Worm (Caenorhabditis elegans) whole organism, mixed stage, embryonic: Measurements from ENCODE around the gene ddo-2.

ENCODE experiments used
- bed-3 ChIP-seq: fragments of 200-800 bp; sonication (Bioruptor generic); optimal IDR thresholded peaks from 3 replicates; lab custom pipeline; 2018; ENCODE audit warnings: mild to moderate bottlenecking, missing genetic modification characterization, moderate library complexity, missing compliant biosample characterization
- elt-3 ChIP-seq: fragments of 150-350 bp; optimal IDR thresholded peaks from 2 replicates; lab custom pipeline; 2014; ENCODE audit warnings: missing biosample characterization, missing genetic modification characterization
- mep-1 ChIP-seq: fragments of 150-350 bp; optimal IDR thresholded peaks from 2 replicates; lab custom pipeline; 2017; ENCODE audit warnings: missing biosample characterization, missing genetic modification reagents, missing genetic modification characterization, inconsistent platforms
- nhr-12 ChIP-seq: fragments of 150-350 bp; optimal IDR thresholded peaks from 2 replicates; lab custom pipeline; 2014; ENCODE audit warnings: missing biosample characterization, missing genetic modification characterization
- nhr-237 ChIP-seq: fragments of 150-350 bp; optimal IDR thresholded peaks from 2 replicates; lab custom pipeline; 2014; ENCODE audit warnings: missing biosample characterization, missing genetic modification characterization
- nhr-76 ChIP-seq: sonication (generic microtip); optimal IDR thresholded peaks from 2 replicates; lab custom pipeline; 2017; ENCODE audit warnings: missing biosample characterization, missing genetic modification characterization
- pha-4 ChIP-seq: fragments of 150-350 bp; optimal IDR thresholded peaks from 2 replicates; lab custom pipeline; 2018; ENCODE audit warnings: missing biosample characterization, missing genetic modification reagents, missing genetic modification characterization
- unc-62 ChIP-seq: fragments of 150-350 bp; optimal IDR thresholded peaks from 2 replicates; lab custom pipeline; 2014; ENCODE audit warnings: missing biosample characterization, missing genetic modification reagents, missing genetic modification characterization

DNA sequence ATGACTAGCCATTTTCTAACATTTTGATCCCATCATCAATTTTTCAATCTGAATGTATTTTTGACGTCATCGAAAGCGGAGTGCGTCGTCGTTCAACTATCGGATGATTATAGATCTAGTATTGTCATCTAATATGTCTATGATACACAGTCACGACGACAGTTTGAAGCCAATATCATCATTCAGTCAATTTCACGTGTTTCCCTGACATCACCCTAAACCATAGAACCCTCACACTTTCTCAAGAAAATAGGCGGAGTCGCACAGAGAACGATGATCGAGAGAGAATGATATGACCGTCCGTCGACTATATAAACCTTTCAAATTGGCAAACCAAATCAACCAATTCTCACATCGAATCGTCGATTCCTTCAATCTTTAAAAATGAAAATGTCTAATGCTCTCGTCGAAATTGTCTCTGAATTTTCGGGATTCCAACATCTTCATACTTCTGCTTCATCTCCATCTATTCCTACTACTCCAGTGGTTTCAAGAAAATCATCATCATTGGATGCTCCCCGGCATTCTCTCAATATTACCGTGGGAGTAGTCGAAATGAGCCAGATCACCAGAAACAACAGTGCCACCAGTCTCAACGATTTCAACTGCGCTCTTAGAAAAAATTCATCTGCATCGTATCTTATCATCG, 19.6 kb downstream of the ddo-2 start, which contains the start of gene F18E3.13:
- TF ChIP-seq pha-4 (tag; lab: Kevin White, UChicago) (no peak), nhr-237 (no peak), nhr-12 (tag; lab: Kevin White, UChicago) (no peak), unc-62 (GFP tag; lab: Kevin White, UChicago) (peak; percentile 69), elt-3 (tag; lab: Kevin White, UChicago) (peak; percentile 22), nhr-76 (tag; lab: Kevin White, UChicago) (no peak), mep-1 (tag; lab: Kevin White, UChicago) (no peak), bed-3 (GFP tag; lab: Kevin White, UChicago) (no peak)
